Worm (Caenorhabditis elegans): ENCODE data around the gene hosl-1.

DNA sequence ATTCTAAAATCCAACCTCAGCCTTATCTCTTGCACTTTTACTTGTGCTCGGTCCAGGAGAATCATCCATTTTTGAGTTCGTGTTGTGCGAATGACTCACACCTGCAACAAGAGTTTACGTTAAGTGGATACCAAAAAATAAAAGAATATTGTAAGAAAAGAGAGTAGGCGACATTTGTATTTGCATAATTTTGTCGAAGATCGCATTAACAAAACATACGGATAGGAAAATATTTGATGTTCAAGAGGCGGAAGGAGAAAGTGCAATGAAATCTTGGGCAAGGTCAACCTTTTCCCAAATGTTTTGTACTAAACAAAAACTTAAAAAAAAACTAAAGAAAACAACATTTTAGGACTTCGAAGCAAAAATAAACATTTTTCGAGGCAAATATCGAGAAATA, 31.1 kb upstream of the hosl-1 start, which contains the start of gene spat-3:
- TF ChIP-seq sea-2 (GFP tag; IDR thresholded peaks at IDR 0.05) (no peak), zim-3 (tag; optimal IDR thresholded peaks at IDR 0.05) (no peak), F57A8.1 (GFP tag; optimal IDR thresholded peaks at IDR 0.05) (no peak), cebp-2 (GFP tag; IDR thresholded peaks at IDR 0.05) (no peak), ets-4 (GFP tag; optimal IDR thresholded peaks at IDR 0.05) (no peak)

Data from whole organism, young adult.